Worm (Caenorhabditis elegans) whole organism, early embryonic: ENCODE measurements around the gene C23H3.5.

Experiments
- B0310.2 ChIP-seq: sonication (generic microtip); optimal IDR thresholded peaks from 2 replicates; lab custom pipeline; 2016; ENCODE audit warnings: mild to moderate bottlenecking, missing genetic modification characterization, missing compliant biosample characterization
- ama-1 ChIP-seq: fragments of 150-350 bp; optimal IDR thresholded peaks from 2 replicates; lab custom pipeline; 2014
- ceh-13 ChIP-seq: fragments of 200-800 bp; sonication (Bioruptor generic); optimal IDR thresholded peaks from 2 replicates; lab custom pipeline; 2018; ENCODE audit warnings: mild to moderate bottlenecking, missing genetic modification characterization, missing compliant biosample characterization
- ceh-36 ChIP-seq: sonication (generic microtip); optimal IDR thresholded peaks from 2 replicates; lab custom pipeline; 2016; ENCODE audit warnings: missing genetic modification characterization, inconsistent platforms, missing compliant biosample characterization
- ets-7 ChIP-seq: sonication (generic microtip); optimal IDR thresholded peaks from 2 replicates; lab custom pipeline; 2016; ENCODE audit warnings: missing genotype, missing genetic modification characterization, missing compliant biosample characterization
- flt-1 ChIP-seq: fragments of 200-800 bp; sonication (Bioruptor generic); IDR thresholded peaks from 2 replicates; pipeline ENCODE4 v1.3.6; 2022; ENCODE audit warnings: missing genetic modification characterization, missing compliant biosample characterization
- hnd-1 ChIP-seq: sonication (generic microtip); optimal IDR thresholded peaks from 2 replicates; lab custom pipeline; 2016; ENCODE audit warnings: missing genetic modification characterization, missing compliant biosample characterization
- pes-1 ChIP-seq: fragments of 200-800 bp; sonication (Bioruptor generic); IDR thresholded peaks from 2 replicates; pipeline ENCODE4 v1.3.6; 2022; ENCODE audit warnings: missing genetic modification reagents, missing genetic modification characterization, missing compliant biosample characterization
- scrt-1 ChIP-seq: fragments of 200-800 bp; sonication (Bioruptor generic); IDR thresholded peaks from 2 replicates; pipeline ENCODE4 v1.3.6; 2022; ENCODE audit warnings: missing genetic modification characterization, missing compliant biosample characterization
- sea-1 ChIP-seq: fragments of 200-800 bp; sonication (Bioruptor generic); conservative IDR thresholded peaks from 2 replicates; pipeline ENCODE4 v1.3.6; 2022; ENCODE audit warnings: missing genetic modification characterization, missing compliant biosample characterization

DNA sequence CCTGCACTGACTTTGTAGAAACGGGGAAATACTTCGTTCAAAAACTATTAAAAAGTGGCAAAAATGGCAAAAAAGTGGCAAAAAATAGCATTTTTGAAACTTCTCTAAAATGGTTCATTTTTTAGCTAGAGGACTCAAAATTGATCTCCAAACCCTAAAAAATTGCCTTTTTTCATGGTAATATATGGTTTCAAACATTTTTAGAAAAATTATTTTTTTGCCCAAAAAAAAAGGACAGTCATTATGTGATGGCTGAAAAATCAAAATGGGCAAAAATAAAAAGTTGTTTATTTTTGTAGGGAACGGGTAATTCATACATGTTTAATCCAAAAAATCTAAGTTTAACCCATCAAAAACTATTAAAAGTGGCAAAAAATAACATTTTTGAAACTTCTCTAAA, 40.6 kb downstream of the C23H3.5 start:
- TF ChIP-seq ama-1 (lab: Kevin White, UChicago), result no peak
- no peak for TF ChIP-seq B0310.2 (tag; lab: Kevin White, UChicago)
- no peak for TF ChIP-seq ceh-13 (GFP tag; lab: Kevin White, UChicago)
- TF ChIP-seq scrt-1 (GFP tag; lab: Robert Waterston, UW), result no peak
- TF ChIP-seq sea-1 (GFP tag; lab: Robert Waterston, UW), result no peak
- no peak for TF ChIP-seq ceh-36 (tag; lab: Kevin White, UChicago)
- no peak for TF ChIP-seq pes-1
- no peak for TF ChIP-seq flt-1 (GFP tag; lab: Robert Waterston, UW)
- no peak for TF ChIP-seq hnd-1 (tag; lab: Kevin White, UChicago)
- no peak for TF ChIP-seq ets-7 (tag; lab: Kevin White, UChicago)
